Worm (Caenorhabditis elegans) whole organism, young adult: ENCODE results near the gene nstp-9.
A peak's percentile ranks its signal among the peaks of the same experiment; 100 is the strongest.

ENCODE experiments used
- B0035.1 ChIP-seq: sonication (generic microtip); optimal IDR thresholded peaks from 2 replicates; lab custom pipeline; 2016; ENCODE audit warnings: missing genetic modification characterization, mild to moderate bottlenecking, missing compliant biosample characterization, missing genotype, missing genetic modification reagents
- B0336.3 ChIP-seq: fragments of 200-800 bp; sonication (Bioruptor generic); IDR thresholded peaks from 2 replicates; pipeline ENCODE4 v1.3.6; 2022; ENCODE audit warnings: missing genetic modification characterization, missing compliant biosample characterization
- D2030.7 ChIP-seq: fragments of 200-800 bp; sonication (Bioruptor generic); IDR thresholded peaks from 2 replicates; pipeline ENCODE4 v1.3.6; 2022; ENCODE audit warnings: missing genetic modification reagents, missing genetic modification characterization, missing compliant biosample characterization
- F37B4.10 ChIP-seq: fragments of 200-800 bp; sonication (Bioruptor generic); IDR thresholded peaks from 2 replicates; pipeline ENCODE4 v1.3.6; 2022; ENCODE audit warnings: missing genetic modification characterization, missing compliant biosample characterization
- Y53F4B.3 ChIP-seq: fragments of 200-800 bp; sonication (Bioruptor generic); IDR thresholded peaks from 2 replicates; pipeline ENCODE4 v1.3.6; 2022; ENCODE audit warnings: missing genetic modification reagents, missing genetic modification characterization, missing compliant biosample characterization
- Y53G8AR.9 ChIP-seq: fragments of 200-800 bp; sonication (Bioruptor generic); conservative IDR thresholded peaks from 2 replicates; pipeline ENCODE4 v1.3.6; 2022; ENCODE audit warnings: missing genetic modification reagents, missing genetic modification characterization, missing compliant biosample characterization
- Y67H2A.10 ChIP-seq: fragments of 200-800 bp; sonication (Bioruptor generic); conservative IDR thresholded peaks from 2 replicates; pipeline ENCODE4 v1.3.6; 2022; ENCODE audit warnings: missing genetic modification reagents, missing genetic modification characterization, missing compliant biosample characterization
- ZK185.1 ChIP-seq: sonication (generic microtip); optimal IDR thresholded peaks from 2 replicates; lab custom pipeline; 2016; ENCODE audit warnings: mild to moderate bottlenecking, missing genetic modification characterization, missing compliant biosample characterization; ENCODE audit not compliant: poor library complexity, severe bottlenecking
- akir-1 ChIP-seq: fragments of 200-800 bp; sonication (Bioruptor generic); optimal IDR thresholded peaks from 2 replicates; lab custom pipeline; 2018; ENCODE audit warnings: mild to moderate bottlenecking, missing genetic modification characterization, moderate library complexity, missing compliant biosample characterization
- ccch-3 ChIP-seq: fragments of 200-800 bp; sonication (Bioruptor generic); optimal IDR thresholded peaks from 2 replicates; lab custom pipeline; 2018; ENCODE audit warnings: mild to moderate bottlenecking, missing genetic modification characterization, missing compliant biosample characterization
- cebp-1 ChIP-seq, 2 experiments: fragments of 200-800 bp in 1 of 2; sonication (Bioruptor generic) in 1 of 2; sonication (generic microtip) in 1 of 2; IDR thresholded peaks in 1 of 2; optimal IDR thresholded peaks in 1 of 2; 2 replicates each; pipeline versions ENCODE4 v1.3.6 to Lab custom; 2017 to 2022; ENCODE audit warnings: missing compliant biosample characterization in 2 of 2, missing genetic modification characterization in 2 of 2, mild to moderate bottlenecking in 1 of 2, missing genetic modification reagents in 1 of 2, moderate library complexity in 1 of 2
- dox-1 ChIP-seq: fragments of 200-800 bp; sonication (Bioruptor generic); IDR thresholded peaks from 2 replicates; pipeline ENCODE4 v1.3.6; 2022; ENCODE audit warnings: missing genetic modification reagents, missing genetic modification characterization, missing compliant biosample characterization
- hmg-20 ChIP-seq: fragments of 200-800 bp; sonication (Bioruptor generic); IDR thresholded peaks from 2 replicates; pipeline ENCODE4 v1.3.6; 2022; ENCODE audit warnings: missing genetic modification reagents, missing genetic modification characterization, missing compliant biosample characterization
- lag-1 ChIP-seq: fragments of 200-800 bp; sonication (Bioruptor generic); IDR thresholded peaks from 2 replicates; pipeline ENCODE4 v1.3.6; 2022; ENCODE audit warnings: missing genetic modification reagents, missing genetic modification characterization, missing compliant biosample characterization
- let-526 ChIP-seq: fragments of 200-800 bp; sonication (Bioruptor generic); IDR thresholded peaks from 2 replicates; pipeline ENCODE4 v1.3.6; 2022; ENCODE audit warnings: missing genetic modification reagents, missing genetic modification characterization, missing compliant biosample characterization
- lin-26 ChIP-seq: fragments of 200-800 bp; sonication (Bioruptor generic); IDR thresholded peaks from 2 replicates; pipeline ENCODE4 v1.3.6; 2022; ENCODE audit warnings: missing genetic modification reagents, missing genetic modification characterization, missing compliant biosample characterization
- lsl-1 ChIP-seq: fragments of 200-800 bp; sonication (Bioruptor generic); optimal IDR thresholded peaks from 2 replicates; lab custom pipeline; 2018; ENCODE audit warnings: mild to moderate bottlenecking, missing genetic modification characterization, moderate library complexity, missing compliant biosample characterization
- madf-10 ChIP-seq: sonication (generic microtip); optimal IDR thresholded peaks from 2 replicates; lab custom pipeline; 2016; ENCODE audit warnings: mild to moderate bottlenecking, missing genetic modification characterization, missing compliant biosample characterization
- madf-3 ChIP-seq: fragments of 200-800 bp; sonication (Bioruptor generic); IDR thresholded peaks from 2 replicates; pipeline ENCODE4 v1.3.6; 2022; ENCODE audit warnings: missing genetic modification reagents, missing genetic modification characterization, missing compliant biosample characterization
- mel-28 ChIP-seq: sonication (generic microtip); optimal IDR thresholded peaks from 2 replicates; lab custom pipeline; 2016; ENCODE audit warnings: borderline replicate concordance, mild to moderate bottlenecking, missing genetic modification characterization, missing compliant biosample characterization
- nhr-179 ChIP-seq: sonication (generic microtip); optimal IDR thresholded peaks from 2 replicates; lab custom pipeline; 2016; ENCODE audit warnings: mild to moderate bottlenecking, missing genetic modification characterization, missing compliant biosample characterization
- nhr-27 ChIP-seq: fragments of 200-800 bp; sonication (Bioruptor generic); optimal IDR thresholded peaks from 2 replicates; lab custom pipeline; 2018; ENCODE audit warnings: mild to moderate bottlenecking, missing genetic modification characterization, moderate library complexity, missing compliant biosample characterization
- pha-4 ChIP-seq: fragments of 150-350 bp; sonication (generic microtip); optimal IDR thresholded peaks from 2 replicates; lab custom pipeline; 2014; ENCODE audit warnings: missing biosample characterization, missing genetic modification reagents, missing genetic modification characterization
- repo-1 ChIP-seq: sonication (generic microtip); optimal IDR thresholded peaks from 2 replicates; lab custom pipeline; 2017; ENCODE audit warnings: mild to moderate bottlenecking, missing genetic modification characterization, missing compliant biosample characterization
- sdz-38 ChIP-seq: sonication (generic microtip); optimal IDR thresholded peaks from 2 replicates; lab custom pipeline; 2016; ENCODE audit warnings: missing genotype, missing genetic modification characterization, missing compliant biosample characterization
- snpc-3.4 ChIP-seq: sonication (generic microtip); optimal IDR thresholded peaks from 2 replicates; lab custom pipeline; 2017; ENCODE audit warnings: missing genetic modification characterization, mild to moderate bottlenecking, missing compliant biosample characterization, antibody characterized with exemption, moderate library complexity, missing genotype, missing genetic modification reagents
- tlf-1 ChIP-seq: fragments of 200-800 bp; sonication (Bioruptor generic); optimal IDR thresholded peaks from 2 replicates; lab custom pipeline; 2018; ENCODE audit warnings: mild to moderate bottlenecking, missing genetic modification characterization, missing compliant biosample characterization
- unc-62 ChIP-seq: fragments of 150-350 bp; optimal IDR thresholded peaks from 2 replicates; lab custom pipeline; 2014; ENCODE audit warnings: missing biosample characterization, missing genetic modification reagents, missing genetic modification characterization
- zfh-2 ChIP-seq: fragments of 200-800 bp; sonication (Bioruptor generic); conservative IDR thresholded peaks from 2 replicates; pipeline ENCODE4 v1.3.6; 2022; ENCODE audit warnings: missing genetic modification reagents, missing genetic modification characterization, missing compliant biosample characterization
- ztf-22 ChIP-seq: fragments of 200-800 bp; sonication (Bioruptor generic); optimal IDR thresholded peaks from 2 replicates; lab custom pipeline; 2018; ENCODE audit warnings: mild to moderate bottlenecking, missing genetic modification characterization, moderate library complexity, missing compliant biosample characterization
- ztf-25 ChIP-seq: fragments of 200-800 bp; sonication (Bioruptor generic); IDR thresholded peaks from 2 replicates; pipeline ENCODE4 v1.3.6; 2022; ENCODE audit warnings: missing genetic modification reagents, missing genetic modification characterization, missing compliant biosample characterization
- ztf-26 ChIP-seq: sonication (generic microtip); optimal IDR thresholded peaks from 2 replicates; lab custom pipeline; 2017; ENCODE audit warnings: missing genetic modification characterization, missing compliant biosample characterization
- ztf-28 ChIP-seq: fragments of 200-800 bp; sonication (Bioruptor generic); IDR thresholded peaks from 2 replicates; pipeline ENCODE4 v1.3.6; 2022; ENCODE audit warnings: missing genetic modification reagents, missing genetic modification characterization, missing compliant biosample characterization

The nstp-9 gene

DNA sequence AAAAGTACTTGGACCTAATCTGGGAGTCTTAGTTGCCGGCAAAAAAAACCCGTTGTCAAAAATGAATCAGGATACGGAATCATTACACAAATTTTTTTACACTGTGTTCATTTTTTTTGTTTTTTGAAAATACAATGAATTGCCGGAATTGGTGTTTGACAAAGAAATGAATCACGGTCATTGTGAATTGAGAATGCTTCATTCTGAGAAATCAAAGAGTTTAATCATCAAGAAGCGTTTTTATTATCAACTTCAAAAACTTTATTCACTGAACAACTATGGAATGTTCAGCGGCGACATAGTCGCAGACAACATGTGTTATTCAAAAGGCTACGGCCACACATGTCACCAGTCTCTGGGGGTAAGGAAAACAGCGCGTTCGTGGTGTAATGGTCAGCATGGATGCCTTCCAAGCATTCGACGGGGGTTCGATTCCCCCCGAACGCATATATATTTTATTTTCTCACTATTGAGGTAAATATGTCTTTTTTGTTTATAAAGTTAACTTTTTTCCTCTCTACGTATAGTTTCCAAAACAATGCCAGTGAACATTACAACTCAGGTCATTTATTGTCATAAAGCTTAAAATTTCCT, 44.0 kb upstream of the nstp-9 start, which contains the start of gene nas-10 (continued):
- peak; percentile 73 for TF ChIP-seq D2030.7 (GFP tag; lab: Robert Waterston, UW)
- TF ChIP-seq Y53F4B.3, result 0 out of 2 replicates have a peak, but pooled peaks have one; percentile 5
- peak; percentile 83 for TF ChIP-seq madf-10 (tag; lab: Kevin White, UChicago)
- no peak; the same call in 1 of the 2 replicates for TF ChIP-seq dox-1 (GFP tag; lab: Robert Waterston, UW)
- peak; percentile 64 for TF ChIP-seq B0035.1
- TF ChIP-seq Y53G8AR.9, result no peak
- TF ChIP-seq nhr-27 (tag; lab: Kevin White, UChicago), result peak; percentile 59
- TF ChIP-seq sdz-38 (tag; lab: Kevin White, UChicago), result no peak
- no peak; the same call in 1 of the 2 replicates for TF ChIP-seq cebp-1 (GFP tag; IDR thresholded peaks at IDR 0.05; lab: Robert Waterston, UW)
- TF ChIP-seq cebp-1 (tag; optimal IDR thresholded peaks at IDR 0.05; lab: Kevin White, UChicago), result no peak
- peak; percentile 57; the same call in 1 of the 2 replicates for TF ChIP-seq hmg-20 (GFP tag; lab: Robert Waterston, UW)
- peak; percentile 78; the same call in 1 of the 2 replicates for TF ChIP-seq ztf-25
- TF ChIP-seq mel-28 (tag; lab: Kevin White, UChicago), result peak; percentile 40
- TF ChIP-seq ccch-3, result peak; percentile 35
- TF ChIP-seq pha-4 (tag; lab: Kevin White, UChicago), result no peak
- TF ChIP-seq, all 124 proteins: peak for 62

ce11 chrX:10961724-10962123, 42.2 kb upstream of the nstp-9 start:
- TF ChIP-seq snpc-3.4, result no peak
- TF ChIP-seq tlf-1 (GFP tag; lab: Kevin White, UChicago), result no peak
- TF ChIP-seq akir-1 (GFP tag; lab: Kevin White, UChicago), result no peak
- no peak for TF ChIP-seq unc-62 (GFP tag; lab: Kevin White, UChicago)
- TF ChIP-seq lsl-1 (GFP tag; lab: Kevin White, UChicago), result no peak
- TF ChIP-seq Y67H2A.10 (GFP tag; lab: Robert Waterston, UW), result no peak
- TF ChIP-seq B0336.3 (GFP tag; lab: Robert Waterston, UW), result no peak

- TF ChIP-seq nhr-179 (tag; lab: Kevin White, UChicago) (no peak), madf-3 (GFP tag; lab: Robert Waterston, UW) (no peak), lag-1 (GFP tag; lab: Robert Waterston, UW) (no peak), B0336.3 (GFP tag; lab: Robert Waterston, UW) (no peak), nhr-27 (tag; lab: Kevin White, UChicago) (no peak), ZK185.1 (tag; lab: Kevin White, UChicago) (no peak), zfh-2 (GFP tag; lab: Robert Waterston, UW) (no peak), ztf-22 (GFP tag; lab: Kevin White, UChicago) (no peak), let-526 (GFP tag; lab: Robert Waterston, UW) (no peak), repo-1 (tag; lab: Kevin White, UChicago) (no peak), ztf-28 (GFP tag; lab: Robert Waterston, UW) (no peak), ztf-26 (tag; lab: Kevin White, UChicago) (no peak), F37B4.10 (GFP tag; lab: Robert Waterston, UW) (no peak), lin-26 (no peak)
Observed at ce11 chrX:10959136-10959535, 39.6 kb upstream of the nstp-9 start, which contains the start of gene K09C8.2. TSS of gene K09C8.2 (plus strand) at chrX:10959436.
